Fruit fly (Drosophila melanogaster) whole organism, embryonic: ENCODE data around the gene Notum.
A peak's percentile ranks its signal among the peaks of the same experiment; 100 is the strongest.

Experiments
- Ada2b ChIP-seq: fragments of 200-800 bp; sonication (Bioruptor generic); IDR thresholded peaks from 2 replicates; pipeline ENCODE4 v1.3.6; 2022; ENCODE audit warnings: missing biosample characterization, missing genetic modification characterization
- BEAF-32 ChIP-seq: fragments of 200-800 bp; sonication (Bioruptor generic); optimal IDR thresholded peaks from 3 replicates; lab custom pipeline; 2017; ENCODE audit warnings: missing biosample characterization, missing genetic modification characterization, mild to moderate bottlenecking, moderate library complexity, missing genetic modification reagents
- CG10267 ChIP-seq: fragments of 200-800 bp; sonication (Bioruptor generic); optimal IDR thresholded peaks from 2 replicates; lab custom pipeline; 2018; ENCODE audit warnings: missing biosample characterization, mild to moderate bottlenecking, missing genetic modification characterization, moderate library complexity
- CG10543 ChIP-seq: fragments of 200-800 bp; sonication (Bioruptor generic); optimal IDR thresholded peaks from 3 replicates; lab custom pipeline; 2017; ENCODE audit warnings: missing biosample characterization, mild to moderate bottlenecking, missing genetic modification characterization, moderate library complexity
- CG1647 ChIP-seq: fragments of 200-800 bp; sonication (Bioruptor generic); optimal IDR thresholded peaks from 3 replicates; lab custom pipeline; 2016; ENCODE audit warnings: missing biosample characterization, missing genetic modification characterization
- CG16815 ChIP-seq: fragments of 200-800 bp; sonication (Bioruptor generic); optimal IDR thresholded peaks from 3 replicates; lab custom pipeline; 2017; ENCODE audit warnings: missing biosample characterization, mild to moderate bottlenecking, missing genetic modification characterization
- CG17385 ChIP-seq: fragments of 200-800 bp; sonication (Bioruptor generic); optimal IDR thresholded peaks from 3 replicates; lab custom pipeline; 2018; ENCODE audit warnings: missing biosample characterization, mild to moderate bottlenecking, missing genetic modification characterization
- CG17829 ChIP-seq: fragments of 200-800 bp; optimal IDR thresholded peaks from 2 replicates; lab custom pipeline; 2019; ENCODE audit warnings: missing biosample characterization, mild to moderate bottlenecking, missing genetic modification characterization, moderate library complexity
- CG18599 ChIP-seq: fragments of 200-800 bp; sonication (Bioruptor generic); optimal IDR thresholded peaks from 3 replicates; lab custom pipeline; 2017; ENCODE audit warnings: missing biosample characterization, missing genetic modification characterization, mild to moderate bottlenecking, moderate library complexity, missing genetic modification reagents
- CG18764 ChIP-seq: fragments of 200-800 bp; sonication (Bioruptor generic); optimal IDR thresholded peaks from 3 replicates; lab custom pipeline; 2016; ENCODE audit warnings: missing biosample characterization, missing genetic modification characterization
- CG2116 ChIP-seq: fragments of 200-800 bp; sonication (Bioruptor generic); optimal IDR thresholded peaks from 3 replicates; lab custom pipeline; 2018; ENCODE audit warnings: missing biosample characterization, mild to moderate bottlenecking, missing genetic modification characterization
- CG2199 ChIP-seq: fragments of 200-800 bp; sonication (Bioruptor generic); IDR thresholded peaks from 3 replicates; pipeline ENCODE4 v1.3.6; 2022; ENCODE audit warnings: missing biosample characterization, missing genetic modification characterization
- CG31365 ChIP-seq: fragments of 200-800 bp; sonication (Bioruptor generic); optimal IDR thresholded peaks from 2 replicates; lab custom pipeline; 2018; ENCODE audit warnings: missing biosample characterization, mild to moderate bottlenecking, missing genetic modification characterization
- CG3281 ChIP-seq: fragments of 200-800 bp; sonication (Bioruptor generic); optimal IDR thresholded peaks from 3 replicates; lab custom pipeline; 2017; ENCODE audit warnings: missing biosample characterization, mild to moderate bottlenecking, missing genetic modification characterization
- CG4820 ChIP-seq: fragments of 200-800 bp; sonication (Bioruptor generic); optimal IDR thresholded peaks from 3 replicates; lab custom pipeline; 2016; ENCODE audit warnings: missing biosample characterization, missing genetic modification characterization
- CG5953 ChIP-seq: fragments of 200-800 bp; sonication (Bioruptor generic); IDR thresholded peaks from 2 replicates; pipeline ENCODE4 v1.3.6; 2022; ENCODE audit warnings: missing biosample characterization, missing genetic modification characterization
- CG6689 ChIP-seq: fragments of 200-800 bp; sonication (Bioruptor generic); IDR thresholded peaks from 2 replicates; pipeline ENCODE4 v1.3.6; 2022; ENCODE audit warnings: missing biosample characterization, missing genetic modification characterization
- CG9797 ChIP-seq: fragments of 200-800 bp; sonication (Bioruptor generic); optimal IDR thresholded peaks from 3 replicates; lab custom pipeline; 2018; ENCODE audit warnings: missing biosample characterization, mild to moderate bottlenecking, missing genetic modification characterization
- CG9932 ChIP-seq: fragments of 200-800 bp; sonication (Bioruptor generic); IDR thresholded peaks from 2 replicates; pipeline ENCODE4 v1.3.6; 2022; ENCODE audit warnings: missing biosample characterization, missing genetic modification characterization
- CTCF ChIP-seq: fragments of 200-800 bp; sonication (Bioruptor generic); optimal IDR thresholded peaks from 2 replicates; lab custom pipeline; 2017; ENCODE audit warnings: missing biosample characterization, mild to moderate bottlenecking, missing genetic modification characterization, moderate library complexity
- CoRest ChIP-seq: fragments of 200-800 bp; sonication (Bioruptor generic); optimal IDR thresholded peaks from 3 replicates; lab custom pipeline; 2018; ENCODE audit warnings: missing biosample characterization, mild to moderate bottlenecking, missing genetic modification characterization, moderate library complexity
- Drgx ChIP-seq: fragments of 200-800 bp; sonication (Bioruptor generic); IDR thresholded peaks from 2 replicates; pipeline ENCODE4 v1.3.6; 2022; ENCODE audit warnings: missing biosample characterization, missing genetic modification characterization
- GATAe ChIP-seq: fragments of 200-800 bp; sonication (Bioruptor generic); conservative IDR thresholded peaks from 2 replicates; pipeline ENCODE4 v1.3.6; 2022; ENCODE audit warnings: missing biosample characterization, missing genetic modification characterization
- H15 ChIP-seq: fragments of 200-800 bp; sonication (Bioruptor generic); IDR thresholded peaks from 3 replicates; pipeline ENCODE4 v1.3.6; 2022; ENCODE audit warnings: missing biosample characterization, missing genetic modification characterization
- Hey ChIP-seq: fragments of 200-800 bp; sonication (Bioruptor generic); optimal IDR thresholded peaks from 3 replicates; lab custom pipeline; 2018; ENCODE audit warnings: missing biosample characterization, mild to moderate bottlenecking, missing genetic modification characterization
- HmgZ ChIP-seq: fragments of 200-800 bp; sonication (Bioruptor generic); optimal IDR thresholded peaks from 2 replicates; lab custom pipeline; 2018; ENCODE audit warnings: missing biosample characterization, mild to moderate bottlenecking, missing genetic modification characterization
- Hr3 ChIP-seq: fragments of 200-800 bp; sonication (Bioruptor generic); optimal IDR thresholded peaks from 3 replicates; lab custom pipeline; 2016; ENCODE audit warnings: missing biosample characterization, missing genetic modification characterization
- Hr78 ChIP-seq, 2 experiments: fragments of 200-800 bp in 1 of 2; fragments of >200 bp in 1 of 2; sonication (Bioruptor generic) in 1 of 2; optimal IDR thresholded peaks; 2 replicates each; lab custom pipeline; 2017 to 2019; ENCODE audit warnings: missing biosample characterization in 2 of 2, missing genetic modification characterization in 2 of 2, mild to moderate bottlenecking in 1 of 2, moderate library complexity in 1 of 2
- Nf-YB ChIP-seq: fragments of 200-800 bp; sonication (Bioruptor generic); optimal IDR thresholded peaks from 3 replicates; lab custom pipeline; 2019; ENCODE audit warnings: missing biosample characterization, mild to moderate bottlenecking, missing genetic modification characterization, moderate library complexity
- YL-1 ChIP-seq: fragments of 200-800 bp; sonication (Bioruptor generic); optimal IDR thresholded peaks from 3 replicates; lab custom pipeline; 2017; ENCODE audit warnings: missing biosample characterization, mild to moderate bottlenecking, missing genetic modification characterization
- bigmax ChIP-seq: fragments of 200-800 bp; sonication (Bioruptor generic); optimal IDR thresholded peaks from 2 replicates; lab custom pipeline; 2018; ENCODE audit warnings: missing biosample characterization, mild to moderate bottlenecking, missing genetic modification characterization
- br ChIP-seq: fragments of >200 bp; optimal IDR thresholded peaks from 2 replicates; lab custom pipeline; 2017
- bsh ChIP-seq, 2 experiments: fragments of 200-800 bp; sonication (Bioruptor generic); optimal IDR thresholded peaks; 2 replicates each; lab custom pipeline; 2017 to 2018; ENCODE audit warnings: mild to moderate bottlenecking in 2 of 2, missing biosample characterization in 2 of 2, missing genetic modification characterization in 2 of 2, moderate library complexity in 1 of 2
- cas ChIP-seq: fragments of 200-800 bp; sonication (Bioruptor generic); IDR thresholded peaks from 2 replicates; pipeline ENCODE4 v1.3.6; 2022; ENCODE audit warnings: missing biosample characterization, missing genetic modification characterization
- chn ChIP-seq: fragments of 200-800 bp; sonication (Bioruptor generic); optimal IDR thresholded peaks from 2 replicates; lab custom pipeline; 2016; ENCODE audit warnings: missing biosample characterization, missing genetic modification characterization
- dm ChIP-seq: fragments of 200-800 bp; sonication (Bioruptor generic); optimal IDR thresholded peaks from 3 replicates; lab custom pipeline; 2016; ENCODE audit warnings: missing biosample characterization, missing genetic modification characterization
- dmrt99B ChIP-seq: fragments of 200-800 bp; sonication (Bioruptor generic); optimal IDR thresholded peaks from 2 replicates; lab custom pipeline; 2018; ENCODE audit warnings: missing biosample characterization, mild to moderate bottlenecking, missing genetic modification characterization, moderate library complexity
- dpn ChIP-seq, 2 experiments: fragments of 200-800 bp; sonication (Bioruptor generic); optimal IDR thresholded peaks; 3 replicates each; lab custom pipeline; 2016; ENCODE audit warnings: missing biosample characterization in 2 of 2, missing genetic modification characterization in 2 of 2
- ewg ChIP-seq: fragments of 200-800 bp; sonication (Bioruptor generic); optimal IDR thresholded peaks from 3 replicates; lab custom pipeline; 2017; ENCODE audit warnings: mild to moderate bottlenecking, missing biosample characterization, missing genetic modification reagents, missing genetic modification characterization
- gsb ChIP-seq: fragments of 200-800 bp; sonication (Bioruptor generic); IDR thresholded peaks from 2 replicates; pipeline ENCODE4 v1.3.6; 2022; ENCODE audit warnings: missing biosample characterization, missing genetic modification characterization
- gsb-n ChIP-seq: fragments of 200-800 bp; sonication (Bioruptor generic); optimal IDR thresholded peaks from 3 replicates; lab custom pipeline; 2018; ENCODE audit warnings: missing biosample characterization, mild to moderate bottlenecking, missing genetic modification characterization
- maf-S ChIP-seq: fragments of 200-800 bp; sonication (Bioruptor generic); optimal IDR thresholded peaks from 2 replicates; lab custom pipeline; 2016; ENCODE audit warnings: missing biosample characterization, missing genetic modification characterization
- p53 ChIP-seq: fragments of 200-800 bp; sonication (Bioruptor generic); optimal IDR thresholded peaks from 2 replicates; lab custom pipeline; 2016; ENCODE audit warnings: missing biosample characterization, missing genetic modification characterization
- pan ChIP-seq, 4 experiments: fragments of >200 bp in 3 of 4; fragments of 200-800 bp in 1 of 4; sonication (Bioruptor generic) in 1 of 4; optimal IDR thresholded peaks in 3 of 4; IDR thresholded peaks in 1 of 4; 2 replicates each; pipeline versions ENCODE4 v1.3.6 to Lab custom; 2017 to 2022; ENCODE audit warnings: missing biosample characterization in 2 of 4, missing genetic modification characterization in 2 of 4, mixed read lengths in 1 of 4
- sens ChIP-seq: fragments of 200-800 bp; sonication (Bioruptor generic); peaks from one replicate; lab custom pipeline; 2016; ENCODE audit warnings: missing biosample characterization, missing genetic modification characterization
- slbo ChIP-seq: fragments of 200-800 bp; sonication (Bioruptor generic); IDR thresholded peaks from 2 replicates; pipeline ENCODE4 v1.3.6; 2022; ENCODE audit warnings: missing biosample characterization, missing genetic modification characterization
- trh ChIP-seq: fragments of 200-800 bp; sonication (Bioruptor generic); optimal IDR thresholded peaks from 2 replicates; lab custom pipeline; 2016; ENCODE audit warnings: missing biosample characterization, missing genetic modification characterization
- ttk ChIP-seq: fragments of 200-800 bp; sonication (Bioruptor generic); IDR thresholded peaks from 2 replicates; pipeline ENCODE4 v2.1.2; 2022; ENCODE audit warnings: missing biosample characterization, missing genetic modification characterization
- tup ChIP-seq: fragments of 200-800 bp; sonication (Bioruptor generic); optimal IDR thresholded peaks from 2 replicates; lab custom pipeline; 2016; ENCODE audit warnings: missing biosample characterization, mild to moderate bottlenecking, missing genetic modification characterization, moderate library complexity
- usp ChIP-seq: fragments of >200 bp; optimal IDR thresholded peaks from 2 replicates; lab custom pipeline; 2017; ENCODE audit warnings: missing biosample characterization, missing genetic modification characterization
- zf30C ChIP-seq: fragments of 200-800 bp; sonication (Bioruptor generic); optimal IDR thresholded peaks from 3 replicates; lab custom pipeline; 2018; ENCODE audit warnings: missing biosample characterization, mild to moderate bottlenecking, missing genetic modification characterization

The Notum gene

DNA sequence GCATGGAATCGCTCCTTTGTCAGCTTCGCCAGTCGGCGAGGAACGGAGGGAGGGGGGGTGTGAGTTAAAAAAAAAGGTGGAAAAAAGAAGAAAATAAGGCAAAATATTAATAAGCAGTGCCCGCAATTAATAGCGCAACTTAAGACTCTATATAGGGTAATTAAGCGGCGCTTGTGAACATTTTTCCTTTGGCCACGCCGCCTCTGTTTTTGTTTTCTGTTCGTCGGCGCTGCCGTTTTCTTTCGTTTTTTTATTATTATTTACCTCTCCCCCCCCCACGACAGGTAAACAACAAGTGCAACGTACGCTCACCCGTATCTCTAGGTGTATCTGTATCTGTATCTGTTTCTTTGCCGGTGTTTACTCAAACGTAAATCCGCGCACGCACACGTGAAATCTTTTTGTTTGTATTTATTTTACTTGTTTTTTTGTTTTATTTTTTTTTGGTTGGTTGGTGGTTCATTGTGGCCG is 3.9 kb downstream of the Notum start (continued):
- peak; percentile 47 for TF ChIP-seq Nf-YB (GFP tag; lab: Kevin White, UChicago)
- TF ChIP-seq bsh (GFP tag; optimal IDR thresholded peaks at IDR 0.05; lab: Kevin White, UChicago): peak in 1 of 2 experiments; percentile 35
- peak; percentile 68 for TF ChIP-seq slbo (GFP tag; lab: Robert Waterston, UW)
- TF ChIP-seq tup: no peak
- TF ChIP-seq CG18599 (GFP tag; lab: Kevin White, UChicago): peak; percentile 7
- no peak for TF ChIP-seq CG17829 (tag; lab: Kevin White, UChicago)
- no peak for TF ChIP-seq maf-S
- no peak for TF ChIP-seq CG18764 (GFP tag; lab: Kevin White, UChicago)
- peak; percentile 0 for TF ChIP-seq CG9797
- TF ChIP-seq GATAe (GFP tag; lab: Robert Waterston, UW): no peak
- TF ChIP-seq CG10267 (tag; lab: Kevin White, UChicago): peak; percentile 14
- TF ChIP-seq CG5953 (GFP tag; lab: Robert Waterston, UW): no peak
- TF ChIP-seq cas (GFP tag; lab: Robert Waterston, UW): no peak
- TF ChIP-seq br (lab: Kevin White, UChicago): no peak
- TF ChIP-seq usp (GFP tag; lab: Kevin White, UChicago): no peak
- TF ChIP-seq YL-1 (GFP tag; lab: Kevin White, UChicago): peak; percentile 39
- TF ChIP-seq CG2116: peak; percentile 29
- 0 out of 3 replicates have a peak, but pooled peaks have one; percentile 55 for TF ChIP-seq CG2199 (GFP tag; lab: Robert Waterston, UW)
- TF ChIP-seq ttk (GFP tag; lab: Robert Waterston, UW): peak; percentile 48; the same call in 1 of the 2 replicates
- TF ChIP-seq CTCF (GFP tag; lab: Kevin White, UChicago): no peak
- TF ChIP-seq CG4820: peak; percentile 35
- peak; percentile 76 for TF ChIP-seq CG10543
- TF ChIP-seq gsb (GFP tag; lab: Robert Waterston, UW): no peak
- TF ChIP-seq ewg: no peak
- no peak for TF ChIP-seq bigmax
- no peak for TF ChIP-seq BEAF-32 (GFP tag; lab: Kevin White, UChicago)
- TF ChIP-seq Ada2b: 0 out of 2 replicates have a peak, but pooled peaks have one; percentile 18
- TF ChIP-seq CG6689 (GFP tag; lab: Robert Waterston, UW): 0 out of 2 replicates have a peak, but pooled peaks have one; percentile 34
- no peak for TF ChIP-seq CG16815 (GFP tag; lab: Kevin White, UChicago)
- TF ChIP-seq H15 (GFP tag; lab: Robert Waterston, UW): 0 out of 3 replicates have a peak, but pooled peaks have one; percentile 24
- peak in 1 of 2 experiments; percentile 56 for TF ChIP-seq dpn (GFP tag; optimal IDR thresholded peaks at IDR 0.05; lab: Kevin White, UChicago)
- TF ChIP-seq dmrt99B (tag; lab: Kevin White, UChicago): peak; percentile 55
- TF ChIP-seq CG31365 (tag; lab: Kevin White, UChicago): no peak
- peak in 1 of 2 experiments; percentile 11 for TF ChIP-seq Hr78 (GFP tag; optimal IDR thresholded peaks at IDR 0.05; lab: Kevin White, UChicago)
- peak; percentile 90 for TF ChIP-seq Drgx
- no peak for TF ChIP-seq HmgZ
- TF ChIP-seq CG17385 (GFP tag; lab: Kevin White, UChicago): peak; percentile 16
- TF ChIP-seq Hr3: no peak
- TF ChIP-seq CG9932 (GFP tag; lab: Robert Waterston, UW): peak; percentile 50
- TF ChIP-seq trh: no peak
- peak; percentile 95 for TF ChIP-seq sens
- TF ChIP-seq pan (optimal IDR thresholded peaks at IDR 0.05; lab: Kevin White, UChicago): peak in 1 of 2 experiments; percentile 20
- peak in 1 of 2 experiments; percentile 73 for TF ChIP-seq pan (GFP tag; optimal IDR thresholded peaks at IDR 0.05 in 1 of 2, IDR thresholded peaks at IDR 0.05 in 1 of 2)
- TF ChIP-seq CG1647 (GFP tag; lab: Kevin White, UChicago): peak; percentile 21
- TF ChIP-seq CG3281 (GFP tag; lab: Kevin White, UChicago): peak; percentile 13
- TF ChIP-seq dm (GFP tag; lab: Kevin White, UChicago): no peak
- TF ChIP-seq chn: no peak
- no peak for TF ChIP-seq zf30C
- no peak for TF ChIP-seq CoRest (tag; lab: Kevin White, UChicago)
- no peak for TF ChIP-seq Hey (tag; lab: Kevin White, UChicago)
- TF ChIP-seq p53 (GFP tag; lab: Kevin White, UChicago): no peak
- no peak for TF ChIP-seq gsb-n (tag; lab: Kevin White, UChicago)
